Fruit fly (Drosophila melanogaster) whole organism, pupa: ENCODE data around the gene aop.

Source experiments
- CG13204 ChIP-seq: fragments of 200-800 bp; sonication (Bioruptor generic); optimal IDR thresholded peaks from 2 replicates; lab custom pipeline; 2018; ENCODE audit warnings: missing biosample characterization, mild to moderate bottlenecking, missing genetic modification characterization, moderate library complexity
- CG14655 ChIP-seq: fragments of 200-800 bp; sonication (Bioruptor generic); optimal IDR thresholded peaks from 3 replicates; lab custom pipeline; 2017; ENCODE audit warnings: mild to moderate bottlenecking, missing biosample characterization, missing genetic modification reagents, missing genetic modification characterization
- CG15710 ChIP-seq: fragments of 200-800 bp; sonication (Bioruptor generic); optimal IDR thresholded peaks from 2 replicates; lab custom pipeline; 2018; ENCODE audit warnings: missing biosample characterization, mild to moderate bottlenecking, missing genetic modification characterization, moderate library complexity
- CG32121 ChIP-seq: fragments of 200-800 bp; sonication (Bioruptor generic); IDR thresholded peaks from 2 replicates; pipeline ENCODE4 v1.3.6; 2022; ENCODE audit warnings: missing biosample characterization, missing genetic modification characterization
- CG4496 ChIP-seq: fragments of 200-800 bp; sonication (Bioruptor generic); IDR thresholded peaks from 3 replicates; pipeline ENCODE4 v1.3.6; 2022; ENCODE audit warnings: missing biosample characterization, missing genetic modification characterization
- CG8159 ChIP-seq: fragments of 200-800 bp; sonication (Bioruptor generic); optimal IDR thresholded peaks from 3 replicates; lab custom pipeline; 2018; ENCODE audit warnings: missing biosample characterization, mild to moderate bottlenecking, missing genetic modification characterization, moderate library complexity
- CG8301 ChIP-seq: fragments of 200-800 bp; sonication (Bioruptor generic); optimal IDR thresholded peaks from 2 replicates; lab custom pipeline; 2018; ENCODE audit warnings: missing biosample characterization, mild to moderate bottlenecking, missing genetic modification characterization
- EcR ChIP-seq: fragments of 200-800 bp; sonication (Bioruptor generic); optimal IDR thresholded peaks from 3 replicates; lab custom pipeline; 2019; ENCODE audit warnings: missing biosample characterization, missing genetic modification characterization, mild to moderate bottlenecking, moderate library complexity, missing genetic modification reagents
- Pif1B ChIP-seq: fragments of 200-800 bp; sonication (Bioruptor generic); optimal IDR thresholded peaks from 3 replicates; lab custom pipeline; 2016; ENCODE audit warnings: missing biosample characterization, missing genetic modification characterization
- Snoo ChIP-seq: fragments of 200-800 bp; sonication (Bioruptor generic); optimal IDR thresholded peaks from 3 replicates; lab custom pipeline; 2017; ENCODE audit warnings: missing biosample characterization, mild to moderate bottlenecking, missing genetic modification characterization, inconsistent platforms
- gl ChIP-seq: fragments of 200-800 bp; sonication (Bioruptor generic); optimal IDR thresholded peaks from 2 replicates; lab custom pipeline; 2018; ENCODE audit warnings: missing biosample characterization, mild to moderate bottlenecking, missing genetic modification characterization
- rn ChIP-seq: fragments of 200-800 bp; sonication (Bioruptor generic); IDR thresholded peaks from 2 replicates; pipeline ENCODE4 v1.3.6; 2022; ENCODE audit warnings: missing biosample characterization, missing genetic modification characterization

- TF ChIP-seq CG32121 (GFP tag; lab: Robert Waterston, UW) (no peak), Snoo (no peak), gl (tag; lab: Kevin White, UChicago) (no peak), EcR (GFP tag; lab: Kevin White, UChicago) (peak; percentile 20), CG14655 (GFP tag; lab: Kevin White, UChicago) (no peak), CG8159 (tag; lab: Kevin White, UChicago) (no peak), CG13204 (peak; percentile 85), CG8301 (tag; lab: Kevin White, UChicago) (no peak), rn (GFP tag; lab: Robert Waterston, UW) (0 out of 2 replicates have a peak, but pooled peaks have one; percentile 3), CG4496 (GFP tag; lab: Robert Waterston, UW) (peak; percentile 62; the same call in 2 of the 3 replicates), CG15710 (tag; lab: Kevin White, UChicago) (no peak), Pif1B (GFP tag; lab: Kevin White, UChicago) (no peak)
Observed at dm6 chr2L:2162281-2162680, 16.3 kb downstream of the aop start.
